Worm (Caenorhabditis elegans): Measurements from ENCODE around the gene F40H3.2.

ce11 chrII:6178743-6179129 lies 5.3 kb downstream of the F40H3.2 start:
- TF ChIP-seq zag-1 (tag; optimal IDR thresholded peaks at IDR 0.05) (no peak), pha-4 (tag; optimal IDR thresholded peaks at IDR 0.05) (peak; percentile 83), aly-2 (tag; optimal IDR thresholded peaks at IDR 0.05) (no peak), snpc-4 (tag; optimal IDR thresholded peaks at IDR 0.05) (no peak), nhr-237 (tag; optimal IDR thresholded peaks at IDR 0.05) (no peak)

Measured in whole organism, L3 larva.